Fruit fly (Drosophila melanogaster): Measurements from ENCODE around the gene Gr9a.

- TF ChIP-seq kay (GFP tag; ENCODE audit: borderline replicate concordance) = no peak
- TF ChIP-seq CG12768 (GFP tag; optimal IDR thresholded peaks at IDR 0.05) = no peak
- no peak for TF ChIP-seq Clk (GFP tag; optimal IDR thresholded peaks at IDR 0.05)
- TF ChIP-seq Hr96 (GFP tag; optimal IDR thresholded peaks at IDR 0.05) = no peak
- TF ChIP-seq bab1 (GFP tag; optimal IDR thresholded peaks at IDR 0.05) = no peak
Observed at dm6 chrX:10052549-10052948, 8.9 kb upstream of the Gr9a start, which contains the start of gene Yp2.
